Worm (Caenorhabditis elegans) whole organism, L1 larva: Measurements from ENCODE around the gene dkc-1.

ENCODE experiments used
- C04F5.9 ChIP-seq: sonication (generic microtip); optimal IDR thresholded peaks from 2 replicates; lab custom pipeline; 2016; ENCODE audit warnings: missing genetic modification characterization, missing compliant biosample characterization
- C16A3.4 ChIP-seq: fragments of 150-350 bp; optimal IDR thresholded peaks from 2 replicates; lab custom pipeline; 2014; ENCODE audit warnings: missing biosample characterization, missing genetic modification characterization
- C34B4.2 ChIP-seq: sonication (generic microtip); optimal IDR thresholded peaks from 2 replicates; lab custom pipeline; 2017; ENCODE audit warnings: mild to moderate bottlenecking, missing genetic modification characterization, missing compliant biosample characterization
- F16B12.6 ChIP-seq: fragments of 150-350 bp; optimal IDR thresholded peaks from 2 replicates; lab custom pipeline; 2014; ENCODE audit warnings: missing biosample characterization, missing genetic modification characterization
- aha-1 ChIP-seq: fragments of 150-350 bp; optimal IDR thresholded peaks from 2 replicates; lab custom pipeline; 2014; ENCODE audit warnings: missing biosample characterization, missing genetic modification characterization
- aly-2 ChIP-seq: fragments of 150-350 bp; optimal IDR thresholded peaks from 2 replicates; lab custom pipeline; 2014; ENCODE audit warnings: missing biosample characterization, missing genetic modification characterization
- blmp-1 ChIP-seq: fragments of 150-350 bp; optimal IDR thresholded peaks from 2 replicates; lab custom pipeline; 2014; ENCODE audit warnings: missing biosample characterization, missing genetic modification characterization
- ceh-63 ChIP-seq: fragments of 200-800 bp; sonication (Bioruptor generic); optimal IDR thresholded peaks from 2 replicates; lab custom pipeline; 2018; ENCODE audit warnings: mild to moderate bottlenecking, missing genetic modification characterization, missing compliant biosample characterization
- ceh-90 ChIP-seq: sonication (generic microtip); optimal IDR thresholded peaks from 2 replicates; lab custom pipeline; 2016; ENCODE audit warnings: missing genetic modification characterization, missing compliant biosample characterization
- efl-1 ChIP-seq, 4 experiments: fragments of 150-350 bp; optimal IDR thresholded peaks in 3 of 4; peaks in 1 of 4; 1 replicate in 1 of 4; 2 replicates in 3 of 4; lab custom pipeline; 2014; ENCODE audit warnings: missing biosample characterization in 2 of 4, missing genetic modification characterization in 2 of 4, missing genetic modification reagents in 2 of 4
- efl-3 ChIP-seq: fragments of 200-800 bp; sonication (Bioruptor generic); optimal IDR thresholded peaks from 2 replicates; lab custom pipeline; 2018; ENCODE audit warnings: mild to moderate bottlenecking, missing genetic modification characterization, missing compliant biosample characterization
- egl-27 ChIP-seq, 2 experiments: fragments of 150-350 bp in 1 of 2; sonication (generic microtip); optimal IDR thresholded peaks; 3 replicates each; lab custom pipeline; 2017 to 2018; ENCODE audit warnings: missing biosample characterization in 2 of 2, missing genetic modification characterization in 2 of 2, missing genetic modification reagents in 2 of 2
- elt-3 ChIP-seq, 6 experiments: fragments of 150-350 bp in 1 of 6; sonication (generic microtip); optimal IDR thresholded peaks; 2 replicates each; lab custom pipeline; 2017 to 2018; ENCODE audit warnings: missing biosample characterization in 6 of 6, missing genetic modification characterization in 6 of 6, inconsistent platforms in 1 of 6
- fkh-4 ChIP-seq: sonication (generic microtip); optimal IDR thresholded peaks from 2 replicates; lab custom pipeline; 2016; ENCODE audit warnings: missing compliant biosample characterization, missing genetic modification characterization, borderline replicate concordance
- fos-1 ChIP-seq: fragments of 150-350 bp; optimal IDR thresholded peaks from 2 replicates; lab custom pipeline; 2014; ENCODE audit warnings: missing biosample characterization, missing genetic modification characterization
- grh-1 ChIP-seq: fragments of 200-800 bp; sonication (Bioruptor generic); IDR thresholded peaks from 2 replicates; pipeline ENCODE4 v1.3.6; 2022; ENCODE audit warnings: missing genetic modification reagents, missing genetic modification characterization, missing compliant biosample characterization
- hlh-17 ChIP-seq: fragments of 200-800 bp; sonication (Bioruptor generic); optimal IDR thresholded peaks from 2 replicates; lab custom pipeline; 2018; ENCODE audit warnings: missing genetic modification characterization, mild to moderate bottlenecking, missing compliant biosample characterization, moderate library complexity, borderline replicate concordance
- hpl-2 ChIP-seq: fragments of 150-350 bp; optimal IDR thresholded peaks from 2 replicates; lab custom pipeline; 2014; ENCODE audit warnings: missing biosample characterization, missing genetic modification reagents, missing genetic modification characterization
- irx-1 ChIP-seq: sonication (generic microtip); optimal IDR thresholded peaks from 2 replicates; lab custom pipeline; 2016; ENCODE audit warnings: missing genetic modification characterization, missing compliant biosample characterization
- jun-1 ChIP-seq: fragments of 150-350 bp; optimal IDR thresholded peaks from 2 replicates; lab custom pipeline; 2014; ENCODE audit warnings: missing biosample characterization, missing genetic modification reagents, missing genetic modification characterization
- lin-14 ChIP-seq: fragments of 200-800 bp; sonication (Bioruptor generic); optimal IDR thresholded peaks from 2 replicates; lab custom pipeline; 2018; ENCODE audit warnings: mild to moderate bottlenecking, missing genetic modification characterization, moderate library complexity, missing compliant biosample characterization
- mab-9 ChIP-seq: fragments of 200-800 bp; sonication (Bioruptor generic); IDR thresholded peaks from 2 replicates; pipeline ENCODE4 v1.3.6; 2022; ENCODE audit warnings: missing genetic modification reagents, missing genetic modification characterization, missing compliant biosample characterization
- nhr-19 ChIP-seq: fragments of 200-800 bp; sonication (Bioruptor generic); conservative IDR thresholded peaks from 2 replicates; pipeline ENCODE4 v1.3.6; 2022; ENCODE audit warnings: missing genetic modification characterization, missing compliant biosample characterization
- nhr-47 ChIP-seq: sonication (generic microtip); optimal IDR thresholded peaks from 2 replicates; lab custom pipeline; 2016; ENCODE audit warnings: mild to moderate bottlenecking, missing genetic modification characterization, moderate library complexity, missing compliant biosample characterization
- nhr-76 ChIP-seq: sonication (generic microtip); optimal IDR thresholded peaks from 2 replicates; lab custom pipeline; 2017; ENCODE audit warnings: missing biosample characterization, missing genetic modification characterization
- nhr-85 ChIP-seq: sonication (generic microtip); peaks from one replicate; lab custom pipeline; 2016; ENCODE audit warnings: missing genetic modification characterization, inconsistent platforms, missing compliant biosample characterization
- nhr-90 ChIP-seq: sonication (generic microtip); optimal IDR thresholded peaks from 2 replicates; lab custom pipeline; 2016; ENCODE audit warnings: mild to moderate bottlenecking, missing genetic modification characterization, missing compliant biosample characterization; ENCODE audit not compliant: poor library complexity
- pqm-1 ChIP-seq: sonication (generic microtip); optimal IDR thresholded peaks from 3 replicates; lab custom pipeline; 2017; ENCODE audit warnings: missing biosample characterization, missing genetic modification characterization
- rnt-1 ChIP-seq: sonication (generic microtip); optimal IDR thresholded peaks from 2 replicates; lab custom pipeline; 2016; ENCODE audit warnings: mild to moderate bottlenecking, missing genetic modification characterization, moderate library complexity, missing compliant biosample characterization
- snu-23 ChIP-seq: sonication (generic microtip); optimal IDR thresholded peaks from 2 replicates; lab custom pipeline; 2016; ENCODE audit warnings: missing genetic modification characterization, missing compliant biosample characterization
- sox-4 ChIP-seq: sonication (generic microtip); optimal IDR thresholded peaks from 2 replicates; lab custom pipeline; 2016; ENCODE audit warnings: missing genetic modification characterization, missing compliant biosample characterization
- sptf-1 ChIP-seq: fragments of 150-350 bp; optimal IDR thresholded peaks from 2 replicates; lab custom pipeline; 2014; ENCODE audit warnings: missing biosample characterization, missing genetic modification characterization
- sup-37 ChIP-seq: fragments of 200-800 bp; sonication (Bioruptor generic); optimal IDR thresholded peaks from 2 replicates; lab custom pipeline; 2018; ENCODE audit warnings: mild to moderate bottlenecking, missing genetic modification characterization, missing compliant biosample characterization
- unc-130 ChIP-seq: fragments of 150-350 bp; optimal IDR thresholded peaks from 2 replicates; lab custom pipeline; 2017; ENCODE audit warnings: missing biosample characterization, missing genetic modification characterization, inconsistent platforms
- unc-62 ChIP-seq: fragments of 150-350 bp; optimal IDR thresholded peaks from 2 replicates; lab custom pipeline; 2014; ENCODE audit warnings: missing biosample characterization, missing genetic modification reagents, missing genetic modification characterization
- unc-86 ChIP-seq: sonication (generic microtip); optimal IDR thresholded peaks from 2 replicates; lab custom pipeline; 2016; ENCODE audit warnings: missing genetic modification characterization, missing compliant biosample characterization
- unc-98 ChIP-seq: fragments of 200-800 bp; sonication (Bioruptor generic); IDR thresholded peaks from 2 replicates; pipeline ENCODE4 v1.3.6; 2022; ENCODE audit warnings: missing genetic modification characterization, missing compliant biosample characterization
- vab-15 ChIP-seq: sonication (generic microtip); optimal IDR thresholded peaks from 2 replicates; lab custom pipeline; 2017; ENCODE audit warnings: missing genotype, mild to moderate bottlenecking, missing genetic modification characterization, missing compliant biosample characterization
- xbp-1 ChIP-seq: sonication (generic microtip); optimal IDR thresholded peaks from 2 replicates; lab custom pipeline; 2016; ENCODE audit warnings: missing genetic modification characterization, missing compliant biosample characterization
- ztf-4 ChIP-seq: fragments of 150-350 bp; optimal IDR thresholded peaks from 2 replicates; lab custom pipeline; 2014; ENCODE audit warnings: missing biosample characterization, missing genetic modification characterization

Gene dkc-1

ce11 chrIII:10747620-10748479 is at the start of gene dkc-1, which contains the start of gene ran-1 (continued):
- TF ChIP-seq unc-86 (tag; lab: Kevin White, UChicago): no peak
- TF ChIP-seq rnt-1 (tag; lab: Kevin White, UChicago): peak; percentile 46
- peak; percentile 81 to 86 for TF ChIP-seq efl-1 (optimal IDR thresholded peaks at IDR 0.05; lab: Kevin White, UChicago)
- peak; percentile 85 to 96 for TF ChIP-seq efl-1 (GFP tag; optimal IDR thresholded peaks at IDR 0.05 in 1 of 2; lab: Kevin White, UChicago)
- TF ChIP-seq egl-27 (tag; optimal IDR thresholded peaks at IDR 0.05; lab: Kevin White, UChicago): no peak
- no peak for TF ChIP-seq grh-1 (GFP tag; lab: Robert Waterston, UW)
- no peak for TF ChIP-seq unc-98 (GFP tag; lab: Robert Waterston, UW)
- TF ChIP-seq ceh-90: no peak
- TF ChIP-seq F16B12.6 (tag; lab: Kevin White, UChicago): peak; percentile 63
- TF ChIP-seq nhr-85 (tag; lab: Kevin White, UChicago): peak; percentile 78
- TF ChIP-seq unc-62 (GFP tag; lab: Kevin White, UChicago): no peak
- no peak for TF ChIP-seq blmp-1 (tag; lab: Kevin White, UChicago)
- TF ChIP-seq mab-9 (GFP tag; lab: Robert Waterston, UW): no peak
- peak; percentile 42 for TF ChIP-seq jun-1
- TF ChIP-seq aly-2: no peak
- TF ChIP-seq nhr-47 (tag; lab: Kevin White, UChicago): peak; percentile 47
- TF ChIP-seq fkh-4: no peak
- no peak for TF ChIP-seq pqm-1
- no peak for TF ChIP-seq aha-1
- TF ChIP-seq C04F5.9 (tag; lab: Kevin White, UChicago): no peak
- peak; percentile 57 for TF ChIP-seq C16A3.4 (tag; lab: Kevin White, UChicago)
- TF ChIP-seq nhr-76 (tag; lab: Kevin White, UChicago): no peak
- no peak for TF ChIP-seq C34B4.2
- TF ChIP-seq ztf-4 (tag; lab: Kevin White, UChicago): no peak
- TF ChIP-seq elt-3 (tag; optimal IDR thresholded peaks at IDR 0.05; lab: Kevin White, UChicago): peak in 2 of 6 experiments; percentile 5 to 52
- TF ChIP-seq hpl-2 (GFP tag; lab: Kevin White, UChicago): no peak
- TF ChIP-seq sptf-1 (tag; lab: Kevin White, UChicago): no peak
- no peak for TF ChIP-seq fos-1 (tag; lab: Kevin White, UChicago)
- no peak for TF ChIP-seq efl-3 (GFP tag; lab: Kevin White, UChicago)
- peak; percentile 55 for TF ChIP-seq xbp-1 (tag; lab: Kevin White, UChicago)
- peak; percentile 38 for TF ChIP-seq nhr-19 (GFP tag; lab: Robert Waterston, UW)
- no peak for TF ChIP-seq sup-37 (GFP tag; lab: Kevin White, UChicago)
- peak; percentile 68 for TF ChIP-seq lin-14 (GFP tag; lab: Kevin White, UChicago)
- peak; percentile 78 for TF ChIP-seq snu-23

DNA sequence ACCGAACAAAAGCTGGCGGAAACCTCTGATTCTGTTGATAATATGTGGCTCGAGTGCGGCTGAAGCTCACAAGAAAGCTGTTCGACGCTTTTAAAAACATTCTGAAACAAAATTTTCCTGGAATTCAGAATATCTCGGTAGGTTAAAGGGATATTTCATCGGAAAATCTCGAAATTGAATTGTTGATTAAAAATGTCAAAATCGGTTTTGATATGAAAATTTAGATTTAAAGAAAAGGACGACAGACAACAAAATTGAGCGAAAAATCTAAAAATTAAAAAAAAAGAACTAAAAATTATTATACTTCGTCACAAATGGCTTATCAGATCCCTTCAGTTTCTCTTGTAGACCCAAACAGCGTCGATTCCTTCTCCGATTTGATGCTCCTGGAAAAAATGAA is 47.8 kb upstream of the dkc-1 start, which contains the start of gene Y39A1A.20:
Gene Y39A1A.20, minus strand, starts transcription at position 101 of the 400 bp plus-strand sequence.
- TF ChIP-seq ceh-63 (no peak), irx-1 (tag; lab: Kevin White, UChicago) (no peak), F16B12.6 (tag; lab: Kevin White, UChicago) (no peak), unc-130 (tag; lab: Kevin White, UChicago) (no peak), hlh-17 (GFP tag; lab: Kevin White, UChicago) (no peak), sox-4 (tag; lab: Kevin White, UChicago) (no peak), nhr-90 (tag; lab: Kevin White, UChicago) (no peak), vab-15 (tag; lab: Kevin White, UChicago) (no peak)
